Fruit fly (Drosophila melanogaster) whole organism, embryonic: ENCODE results near the gene CG6325.
A peak's percentile ranks its signal among the peaks of the same experiment; 100 is the strongest.

Experiments
- CG10321 ChIP-seq: fragments of 200-800 bp; sonication (Bioruptor generic); IDR thresholded peaks from 2 replicates; pipeline ENCODE4 v1.3.6; 2022; ENCODE audit warnings: missing biosample characterization, missing genetic modification characterization
- CG10565 ChIP-seq: fragments of 200-800 bp; sonication (Bioruptor generic); optimal IDR thresholded peaks from 3 replicates; lab custom pipeline; 2016; ENCODE audit warnings: missing biosample characterization, mild to moderate bottlenecking, missing genetic modification characterization
- CG12104 ChIP-seq: fragments of 200-800 bp; sonication (Bioruptor generic); optimal IDR thresholded peaks from 3 replicates; lab custom pipeline; 2016; ENCODE audit warnings: missing biosample characterization, missing genetic modification characterization
- CG12236 ChIP-seq: fragments of 200-800 bp; sonication (Bioruptor generic); optimal IDR thresholded peaks from 2 replicates; lab custom pipeline; 2016; ENCODE audit warnings: missing biosample characterization, missing genetic modification characterization
- CG12744 ChIP-seq: fragments of 200-800 bp; sonication (Bioruptor generic); optimal IDR thresholded peaks from 2 replicates; lab custom pipeline; 2016; ENCODE audit warnings: missing biosample characterization, missing genetic modification characterization
- CG14965 ChIP-seq: fragments of 200-800 bp; sonication (Bioruptor generic); optimal IDR thresholded peaks from 2 replicates; lab custom pipeline; 2016; ENCODE audit warnings: missing biosample characterization, missing genetic modification characterization, borderline replicate concordance
- CG15011 ChIP-seq: fragments of 200-800 bp; sonication (Bioruptor generic); optimal IDR thresholded peaks from 3 replicates; lab custom pipeline; 2018; ENCODE audit warnings: missing biosample characterization, mild to moderate bottlenecking, missing genetic modification characterization
- CG1603 ChIP-seq: fragments of 200-800 bp; sonication (Bioruptor generic); optimal IDR thresholded peaks from 2 replicates; lab custom pipeline; 2019; ENCODE audit warnings: missing biosample characterization, mild to moderate bottlenecking, missing genetic modification characterization, moderate library complexity
- CG17361 ChIP-seq: fragments of 200-800 bp; sonication (Bioruptor generic); IDR thresholded peaks from 3 replicates; pipeline ENCODE4 v1.3.6; 2022; ENCODE audit warnings: missing biosample characterization, missing genetic modification characterization
- CG18476 ChIP-seq: fragments of 200-800 bp; sonication (Bioruptor generic); optimal IDR thresholded peaks from 2 replicates; lab custom pipeline; 2016; ENCODE audit warnings: missing biosample characterization, mild to moderate bottlenecking, missing genetic modification characterization
- CG32772 ChIP-seq: fragments of 200-800 bp; sonication (Bioruptor generic); IDR thresholded peaks from 2 replicates; pipeline ENCODE4 v1.3.6; 2022; ENCODE audit warnings: missing biosample characterization, missing genetic modification characterization
- CG4360 ChIP-seq: fragments of 200-800 bp; sonication (Bioruptor generic); IDR thresholded peaks from 2 replicates; pipeline ENCODE4 v1.3.6; 2022; ENCODE audit warnings: missing biosample characterization, missing genetic modification characterization
- CG4707 ChIP-seq: fragments of 200-800 bp; sonication (Bioruptor generic); optimal IDR thresholded peaks from 2 replicates; lab custom pipeline; 2018; ENCODE audit warnings: missing biosample characterization, mild to moderate bottlenecking, missing genetic modification characterization, moderate library complexity
- CG4730 ChIP-seq: fragments of 200-800 bp; sonication (Bioruptor generic); IDR thresholded peaks from 2 replicates; pipeline ENCODE4 v1.3.6; 2022; ENCODE audit warnings: missing biosample characterization, missing genetic modification characterization
- CG8281 ChIP-seq: fragments of 200-800 bp; sonication (Bioruptor generic); optimal IDR thresholded peaks from 2 replicates; lab custom pipeline; 2018; ENCODE audit warnings: missing biosample characterization, mild to moderate bottlenecking, missing genetic modification characterization, moderate library complexity
- CG9215 ChIP-seq: fragments of 200-800 bp; sonication (Bioruptor generic); IDR thresholded peaks from 2 replicates; pipeline ENCODE4 v1.3.6; 2022; ENCODE audit warnings: missing biosample characterization, missing genetic modification characterization
- CTCF ChIP-seq: fragments of 200-800 bp; sonication (Bioruptor generic); optimal IDR thresholded peaks from 2 replicates; lab custom pipeline; 2017; ENCODE audit warnings: missing biosample characterization, mild to moderate bottlenecking, missing genetic modification characterization, moderate library complexity
- D ChIP-seq, 2 experiments: fragments of 200-800 bp in 1 of 2; fragments of >200 bp in 1 of 2; sonication (Bioruptor generic) in 1 of 2; optimal IDR thresholded peaks; 2 replicates in 1 of 2; 3 replicates in 1 of 2; lab custom pipeline; 2017; ENCODE audit warnings: mild to moderate bottlenecking in 1 of 2, missing biosample characterization in 1 of 2, missing genetic modification characterization in 1 of 2, missing genetic modification reagents in 1 of 2
- D19A ChIP-seq: fragments of 200-800 bp; optimal IDR thresholded peaks from 3 replicates; lab custom pipeline; 2019; ENCODE audit warnings: missing biosample characterization, mild to moderate bottlenecking, missing genetic modification characterization, moderate library complexity
- Dll ChIP-seq: fragments of 200-800 bp; sonication (Bioruptor generic); IDR thresholded peaks from 4 replicates; pipeline ENCODE4 v1.3.6; 2022; ENCODE audit warnings: missing biosample characterization, missing genetic modification characterization; ENCODE audit not compliant: partially characterized antibody
- Dref ChIP-seq: fragments of 200-800 bp; sonication (Bioruptor generic); IDR thresholded peaks from 2 replicates; pipeline ENCODE4 v1.3.6; 2022; ENCODE audit warnings: missing biosample characterization, missing genetic modification characterization
- E2f1 ChIP-seq: fragments of 200-800 bp; sonication (Bioruptor generic); IDR thresholded peaks from 2 replicates; pipeline ENCODE4 v1.3.6; 2022; ENCODE audit warnings: missing biosample characterization, missing genetic modification characterization
- H2.0 ChIP-seq: fragments of 200-800 bp; sonication (Bioruptor generic); IDR thresholded peaks from 2 replicates; pipeline ENCODE4 v1.3.6; 2022; ENCODE audit warnings: missing biosample characterization, missing genetic modification characterization
- Hey ChIP-seq: fragments of 200-800 bp; sonication (Bioruptor generic); optimal IDR thresholded peaks from 3 replicates; lab custom pipeline; 2018; ENCODE audit warnings: missing biosample characterization, mild to moderate bottlenecking, missing genetic modification characterization
- Lpt ChIP-seq: fragments of >200 bp; optimal IDR thresholded peaks from 2 replicates; lab custom pipeline; 2018; ENCODE audit warnings: missing biosample characterization, missing genetic modification characterization
- MESR4 ChIP-seq: fragments of 200-800 bp; sonication (Bioruptor generic); optimal IDR thresholded peaks from 2 replicates; lab custom pipeline; 2018; ENCODE audit warnings: missing biosample characterization, mild to moderate bottlenecking, missing genetic modification characterization, moderate library complexity
- Mad ChIP-seq: fragments of 200-800 bp; sonication (Bioruptor generic); optimal IDR thresholded peaks from 2 replicates; lab custom pipeline; 2016; ENCODE audit warnings: missing biosample characterization, missing genetic modification characterization
- Optix ChIP-seq: fragments of 200-800 bp; sonication (Bioruptor generic); IDR thresholded peaks from 3 replicates; pipeline ENCODE4 v1.3.6; 2022; ENCODE audit warnings: missing biosample characterization, missing genetic modification characterization
- PHDP ChIP-seq: fragments of 200-800 bp; sonication (Bioruptor generic); optimal IDR thresholded peaks from 3 replicates; lab custom pipeline; 2018; ENCODE audit warnings: missing biosample characterization, mild to moderate bottlenecking, missing genetic modification characterization, moderate library complexity
- Taf1 ChIP-seq: fragments of 200-800 bp; sonication (Bioruptor generic); IDR thresholded peaks from 2 replicates; pipeline ENCODE4 v1.3.6; 2022; ENCODE audit warnings: missing biosample characterization, missing genetic modification characterization
- Xrp1 ChIP-seq: fragments of 200-800 bp; sonication (Bioruptor generic); IDR thresholded peaks from 2 replicates; pipeline ENCODE4 v1.3.6; 2022; ENCODE audit warnings: missing biosample characterization, missing genetic modification characterization
- YL-1 ChIP-seq: fragments of 200-800 bp; sonication (Bioruptor generic); optimal IDR thresholded peaks from 3 replicates; lab custom pipeline; 2017; ENCODE audit warnings: missing biosample characterization, mild to moderate bottlenecking, missing genetic modification characterization
- abd-A ChIP-seq: fragments of 200-800 bp; sonication (Bioruptor generic); optimal IDR thresholded peaks from 3 replicates; lab custom pipeline; 2019; ENCODE audit warnings: missing biosample characterization, mild to moderate bottlenecking, missing genetic modification characterization, moderate library complexity
- chn ChIP-seq: fragments of 200-800 bp; sonication (Bioruptor generic); optimal IDR thresholded peaks from 2 replicates; lab custom pipeline; 2016; ENCODE audit warnings: missing biosample characterization, missing genetic modification characterization
- fu2 ChIP-seq: fragments of 200-800 bp; sonication (Bioruptor generic); optimal IDR thresholded peaks from 2 replicates; lab custom pipeline; 2016; ENCODE audit warnings: missing biosample characterization, missing genetic modification characterization
- gcm2 ChIP-seq: fragments of 200-800 bp; sonication (Bioruptor generic); optimal IDR thresholded peaks from 2 replicates; lab custom pipeline; 2016; ENCODE audit warnings: missing biosample characterization, missing genetic modification characterization
- ham ChIP-seq: fragments of 200-800 bp; sonication (Bioruptor generic); IDR thresholded peaks from 2 replicates; pipeline ENCODE4 v1.3.6; 2022; ENCODE audit warnings: missing biosample characterization, missing genetic modification characterization
- jumu ChIP-seq: fragments of 200-800 bp; sonication (Bioruptor generic); optimal IDR thresholded peaks from 3 replicates; lab custom pipeline; 2016; ENCODE audit warnings: missing biosample characterization, missing genetic modification characterization
- kah ChIP-seq: fragments of 200-800 bp; sonication (Bioruptor generic); optimal IDR thresholded peaks from 2 replicates; lab custom pipeline; 2018; ENCODE audit warnings: missing biosample characterization, mild to moderate bottlenecking, missing genetic modification characterization
- kni ChIP-seq: fragments of 200-800 bp; sonication (Bioruptor generic); optimal IDR thresholded peaks from 3 replicates; lab custom pipeline; 2017; ENCODE audit warnings: mild to moderate bottlenecking, missing biosample characterization, missing genetic modification reagents, missing genetic modification characterization
- lilli ChIP-seq: fragments of 200-800 bp; sonication (Bioruptor generic); optimal IDR thresholded peaks from 3 replicates; lab custom pipeline; 2016; ENCODE audit warnings: missing biosample characterization, missing genetic modification characterization
- maf-S ChIP-seq: fragments of 200-800 bp; sonication (Bioruptor generic); optimal IDR thresholded peaks from 2 replicates; lab custom pipeline; 2016; ENCODE audit warnings: missing biosample characterization, missing genetic modification characterization
- pita ChIP-seq: fragments of 200-800 bp; sonication (Bioruptor generic); optimal IDR thresholded peaks from 2 replicates; lab custom pipeline; 2017; ENCODE audit warnings: missing biosample characterization, mild to moderate bottlenecking, missing genetic modification characterization
- rib ChIP-seq: fragments of 200-800 bp; sonication (Bioruptor generic); IDR thresholded peaks from 2 replicates; pipeline ENCODE4 v1.3.6; 2022; ENCODE audit warnings: missing biosample characterization, missing genetic modification characterization
- tgo ChIP-seq: fragments of 200-800 bp; sonication (Bioruptor generic); IDR thresholded peaks from 3 replicates; pipeline ENCODE4 v1.3.6; 2022; ENCODE audit warnings: missing biosample characterization, missing genetic modification characterization
- tll ChIP-seq, 2 experiments: fragments of 200-800 bp in 1 of 2; fragments of >200 bp in 1 of 2; sonication (Bioruptor generic) in 1 of 2; optimal IDR thresholded peaks; 2 replicates each; lab custom pipeline; 2017 to 2019; ENCODE audit warnings: missing biosample characterization in 2 of 2, missing genetic modification characterization in 2 of 2, mild to moderate bottlenecking in 1 of 2, moderate library complexity in 1 of 2
- ttk ChIP-seq: fragments of 200-800 bp; sonication (Bioruptor generic); IDR thresholded peaks from 2 replicates; pipeline ENCODE4 v2.1.2; 2022; ENCODE audit warnings: missing biosample characterization, missing genetic modification characterization
- tup ChIP-seq: fragments of 200-800 bp; sonication (Bioruptor generic); optimal IDR thresholded peaks from 2 replicates; lab custom pipeline; 2016; ENCODE audit warnings: missing biosample characterization, mild to moderate bottlenecking, missing genetic modification characterization, moderate library complexity
- zen2 ChIP-seq: fragments of 200-800 bp; sonication (Bioruptor generic); IDR thresholded peaks from 3 replicates; pipeline ENCODE4 v1.3.6; 2022; ENCODE audit warnings: missing biosample characterization, missing genetic modification characterization; ENCODE audit not compliant: partially characterized antibody
- zfh2 ChIP-seq: fragments of 200-800 bp; sonication (Bioruptor generic); optimal IDR thresholded peaks from 2 replicates; lab custom pipeline; 2016; ENCODE audit warnings: missing biosample characterization, missing genetic modification characterization

The CG6325 gene

dm6 chr3R:10356563-10357363 lies 50.3 kb downstream of the CG6325 start (continued):
- TF ChIP-seq ham (GFP tag; lab: Robert Waterston, UW) (no peak), YL-1 (peak; percentile 26), ttk (GFP tag; lab: Robert Waterston, UW) (no peak), E2f1 (no peak), Xrp1 (GFP tag; lab: Robert Waterston, UW) (no peak), Dll (GFP tag; lab: Robert Waterston, UW) (no peak), Hey (tag; lab: Kevin White, UChicago) (no peak), Mad (peak; percentile 20), CTCF (GFP tag; lab: Kevin White, UChicago) (no peak), H2.0 (no peak; the same call in 1 of the 2 replicates), rib (GFP tag; lab: Robert Waterston, UW) (no peak), CG32772 (GFP tag; lab: Robert Waterston, UW) (no peak), D (optimal IDR thresholded peaks at IDR 0.05; lab: Kevin White, UChicago) (no peak), D (GFP tag; optimal IDR thresholded peaks at IDR 0.05; lab: Kevin White, UChicago) (peak; percentile 67), kah (peak; percentile 26), abd-A (no peak), chn (GFP tag; lab: Kevin White, UChicago) (peak; percentile 66), pita (GFP tag; lab: Kevin White, UChicago) (no peak), MESR4 (peak; percentile 7), Lpt (no peak), fu2 (GFP tag; lab: Kevin White, UChicago) (peak; percentile 77), tgo (GFP tag; lab: Robert Waterston, UW) (no peak), zen2 (no peak), Optix (no peak), Taf1 (GFP tag; lab: Robert Waterston, UW) (no peak), zfh2 (GFP tag; lab: Kevin White, UChicago) (peak; percentile 66), CG8281 (tag; lab: Kevin White, UChicago) (peak; percentile 35), CG12744 (peak; percentile 34), CG9215 (GFP tag; lab: Robert Waterston, UW) (no peak), CG17361 (GFP tag; lab: Robert Waterston, UW) (no peak), CG10565 (GFP tag; lab: Kevin White, UChicago) (no peak), tll (GFP tag; optimal IDR thresholded peaks at IDR 0.05; lab: Kevin White, UChicago) (peak in 1 of 2 experiments; percentile 57), tup (GFP tag; lab: Kevin White, UChicago) (peak; percentile 58), CG14965 (peak; percentile 49), CG1603 (peak; percentile 85), CG4730 (GFP tag; lab: Robert Waterston, UW) (no peak), D19A (tag; lab: Kevin White, UChicago) (peak; percentile 73), CG18476 (GFP tag; lab: Kevin White, UChicago) (peak; percentile 74), CG12104 (GFP tag; lab: Kevin White, UChicago) (peak; percentile 81), CG4360 (GFP tag; lab: Robert Waterston, UW) (no peak), Dref (GFP tag; lab: Robert Waterston, UW) (no peak), gcm2 (peak; percentile 48), jumu (GFP tag; lab: Kevin White, UChicago) (peak; percentile 79), CG12236 (GFP tag; lab: Kevin White, UChicago) (peak; percentile 80), CG15011 (peak; percentile 63), maf-S (GFP tag; lab: Kevin White, UChicago) (peak; percentile 71), lilli (GFP tag; lab: Kevin White, UChicago) (peak; percentile 83), CG4707 (GFP tag; lab: Kevin White, UChicago) (no peak), CG10321 (GFP tag; lab: Robert Waterston, UW) (0 out of 2 replicates have a peak, but pooled peaks have one; percentile 2), PHDP (tag; lab: Kevin White, UChicago) (peak; percentile 83), kni (no peak)
